Fruit fly (Drosophila melanogaster): ENCODE measurements around the gene CG12708.

CG12708 gene

dm6 chrX:15626279-15626678 is 49.0 kb upstream of the CG12708 start (continued):
- no peak for TF ChIP-seq CG31224 (GFP tag; IDR thresholded peaks at IDR 0.05)
- TF ChIP-seq psq (GFP tag; optimal IDR thresholded peaks at IDR 0.05): no peak
- 0 out of 3 replicates have a peak, but pooled peaks have one; percentile 17 for TF ChIP-seq CG6175 (GFP tag; IDR thresholded peaks at IDR 0.05)
- no peak for TF ChIP-seq sna (GFP tag; IDR thresholded peaks at IDR 0.05; ENCODE audit: partially characterized antibody)
- TF ChIP-seq Adf1 (GFP tag; IDR thresholded peaks at IDR 0.05): no peak; the same call in 1 of the 2 replicates
- TF ChIP-seq Trl (optimal IDR thresholded peaks at IDR 0.05): peak in 1 of 2 experiments; percentile 13
- no peak for TF ChIP-seq Trl (GFP tag; optimal IDR thresholded peaks at IDR 0.05)
- TF ChIP-seq CG4707 (GFP tag; optimal IDR thresholded peaks at IDR 0.05): no peak
- TF ChIP-seq sqz (GFP tag; optimal IDR thresholded peaks at IDR 0.05): no peak
- TF ChIP-seq GATAe (GFP tag; conservative IDR thresholded peaks at IDR 0.05): no peak
- TF ChIP-seq CG2199 (GFP tag; IDR thresholded peaks at IDR 0.05): peak; percentile 84; the same call in 2 of the 3 replicates
- TF ChIP-seq croc (GFP tag; conservative IDR thresholded peaks at IDR 0.05): no peak
- no peak for TF ChIP-seq btn (GFP tag; optimal IDR thresholded peaks at IDR 0.05)
- no peak for TF ChIP-seq CG1529 (GFP tag; optimal IDR thresholded peaks at IDR 0.05)
- TF ChIP-seq CG13424 (tag; optimal IDR thresholded peaks at IDR 0.05): peak; percentile 22
- no peak for TF ChIP-seq wor (GFP tag; IDR thresholded peaks at IDR 0.05)
- TF ChIP-seq eyg (GFP tag; optimal IDR thresholded peaks at IDR 0.05): no peak
- no peak for TF ChIP-seq schlank (tag; optimal IDR thresholded peaks at IDR 0.05)
- no peak for TF ChIP-seq insv (GFP tag; optimal IDR thresholded peaks at IDR 0.05)
- no peak for TF ChIP-seq Rx (GFP tag; IDR thresholded peaks at IDR 0.05)
- TF ChIP-seq sima (GFP tag; optimal IDR thresholded peaks at IDR 0.05): no peak
- TF ChIP-seq jigr1 (GFP tag; IDR thresholded peaks at IDR 0.05): no peak
- TF ChIP-seq CG17568 (GFP tag; optimal IDR thresholded peaks at IDR 0.05): no peak
- TF ChIP-seq CG12236 (GFP tag; optimal IDR thresholded peaks at IDR 0.05): no peak
- 0 out of 2 replicates have a peak, but pooled peaks have one; percentile 7 for TF ChIP-seq CG5953 (GFP tag; IDR thresholded peaks at IDR 0.05)
- no peak for TF ChIP-seq wdn (GFP tag; IDR thresholded peaks at IDR 0.05)
- no peak for TF ChIP-seq CG4360 (GFP tag; IDR thresholded peaks at IDR 0.05)
- peak; percentile 52; the same call in 2 of the 3 replicates for TF ChIP-seq zfh1 (GFP tag; IDR thresholded peaks at IDR 0.05)
- TF ChIP-seq Ravus (GFP tag; IDR thresholded peaks at IDR 0.05): no peak
- TF ChIP-seq luna (GFP tag; optimal IDR thresholded peaks at IDR 0.05): no peak
- peak; percentile 37; the same call in 1 of the 2 replicates for TF ChIP-seq Scr (GFP tag; IDR thresholded peaks at IDR 0.05; ENCODE audit: partially characterized antibody)
- no peak for TF ChIP-seq Dip3 (GFP tag; optimal IDR thresholded peaks at IDR 0.05)
- no peak for TF ChIP-seq CrebB (tag; optimal IDR thresholded peaks at IDR 0.05)
- peak; percentile 13 for TF ChIP-seq CG2678 (tag; optimal IDR thresholded peaks at IDR 0.05)
- TF ChIP-seq ato (GFP tag; IDR thresholded peaks at IDR 0.05; ENCODE audit: partially characterized antibody): 0 out of 2 replicates have a peak, but pooled peaks have one; percentile 27
- no peak for TF ChIP-seq ara (GFP tag; IDR thresholded peaks at IDR 0.05)
- TF ChIP-seq ems (GFP tag; optimal IDR thresholded peaks at IDR 0.05): no peak
- TF ChIP-seq Six4 (GFP tag; optimal IDR thresholded peaks at IDR 0.05): no peak
- peak; percentile 65 for TF ChIP-seq CG6791 (GFP tag; IDR thresholded peaks at IDR 0.05; ENCODE audit: partially characterized antibody)
- no peak for TF ChIP-seq rib (GFP tag; IDR thresholded peaks at IDR 0.05)
- TF ChIP-seq row (GFP tag; IDR thresholded peaks at IDR 0.05): peak; percentile 14; the same call in 1 of the 3 replicates
- TF ChIP-seq CG11398 (GFP tag; optimal IDR thresholded peaks at IDR 0.05): no peak
- TF ChIP-seq CG31365 (tag; optimal IDR thresholded peaks at IDR 0.05): no peak
- TF ChIP-seq Elba2 (GFP tag; optimal IDR thresholded peaks at IDR 0.05): no peak
- no peak for TF ChIP-seq CG10979 (tag; optimal IDR thresholded peaks at IDR 0.05)
- no peak for TF ChIP-seq gem (tag; optimal IDR thresholded peaks at IDR 0.05)
- TF ChIP-seq fru (optimal IDR thresholded peaks at IDR 0.05): no peak
- TF ChIP-seq slp2 (GFP tag; optimal IDR thresholded peaks at IDR 0.05): no peak
- peak; percentile 78 for TF ChIP-seq CG13894 (tag; optimal IDR thresholded peaks at IDR 0.05)
- no peak for TF ChIP-seq zfh2 (GFP tag; optimal IDR thresholded peaks at IDR 0.05)
- TF ChIP-seq ken (GFP tag; IDR thresholded peaks at IDR 0.05): no peak
- no peak for TF ChIP-seq CG6272 (GFP tag; IDR thresholded peaks at IDR 0.05)
- TF ChIP-seq CG14965 (GFP tag; optimal IDR thresholded peaks at IDR 0.05; ENCODE audit: borderline replicate concordance): no peak
